Worm (Caenorhabditis elegans) whole organism, mixed stage, embryonic: ENCODE measurements around the gene F53F4.15.

Source experiments
- blmp-1 ChIP-seq: fragments of 150-350 bp; optimal IDR thresholded peaks from 2 replicates; lab custom pipeline; 2014; ENCODE audit warnings: missing biosample characterization, missing genetic modification characterization
- ceh-83 ChIP-seq: fragments of 200-800 bp; sonication (Bioruptor generic); optimal IDR thresholded peaks from 2 replicates; lab custom pipeline; 2018; ENCODE audit warnings: mild to moderate bottlenecking, missing genetic modification characterization, missing compliant biosample characterization
- drap-1 ChIP-seq: fragments of 200-800 bp; sonication (Bioruptor generic); optimal IDR thresholded peaks from 3 replicates; lab custom pipeline; 2018; ENCODE audit warnings: mild to moderate bottlenecking, missing genetic modification characterization, missing compliant biosample characterization
- elt-1 ChIP-seq: sonication (generic microtip); optimal IDR thresholded peaks from 2 replicates; lab custom pipeline; 2017; ENCODE audit warnings: missing genetic modification characterization, mild to moderate bottlenecking, missing compliant biosample characterization, antibody characterized with exemption, moderate library complexity, borderline replicate concordance; ENCODE audit not compliant: insufficient read depth
- elt-3 ChIP-seq: fragments of 150-350 bp; optimal IDR thresholded peaks from 2 replicates; lab custom pipeline; 2014; ENCODE audit warnings: missing biosample characterization, missing genetic modification characterization
- lsy-2 ChIP-seq: fragments of 150-350 bp; optimal IDR thresholded peaks from 2 replicates; lab custom pipeline; 2014; ENCODE audit warnings: missing biosample characterization, missing genetic modification characterization
- mab-5 ChIP-seq: fragments of 150-350 bp; optimal IDR thresholded peaks from 2 replicates; lab custom pipeline; 2014; ENCODE audit warnings: missing biosample characterization, missing genetic modification characterization
- snpc-4 ChIP-seq: fragments of 150-350 bp; optimal IDR thresholded peaks from 2 replicates; lab custom pipeline; 2014; ENCODE audit warnings: missing biosample characterization, missing genetic modification characterization
- unc-39 ChIP-seq: fragments of 150-350 bp; optimal IDR thresholded peaks from 2 replicates; lab custom pipeline; 2014; ENCODE audit warnings: missing biosample characterization, missing genetic modification characterization
- ztf-11 ChIP-seq: fragments of 150-350 bp; optimal IDR thresholded peaks from 2 replicates; lab custom pipeline; 2014; ENCODE audit warnings: missing biosample characterization, missing genetic modification characterization

DNA sequence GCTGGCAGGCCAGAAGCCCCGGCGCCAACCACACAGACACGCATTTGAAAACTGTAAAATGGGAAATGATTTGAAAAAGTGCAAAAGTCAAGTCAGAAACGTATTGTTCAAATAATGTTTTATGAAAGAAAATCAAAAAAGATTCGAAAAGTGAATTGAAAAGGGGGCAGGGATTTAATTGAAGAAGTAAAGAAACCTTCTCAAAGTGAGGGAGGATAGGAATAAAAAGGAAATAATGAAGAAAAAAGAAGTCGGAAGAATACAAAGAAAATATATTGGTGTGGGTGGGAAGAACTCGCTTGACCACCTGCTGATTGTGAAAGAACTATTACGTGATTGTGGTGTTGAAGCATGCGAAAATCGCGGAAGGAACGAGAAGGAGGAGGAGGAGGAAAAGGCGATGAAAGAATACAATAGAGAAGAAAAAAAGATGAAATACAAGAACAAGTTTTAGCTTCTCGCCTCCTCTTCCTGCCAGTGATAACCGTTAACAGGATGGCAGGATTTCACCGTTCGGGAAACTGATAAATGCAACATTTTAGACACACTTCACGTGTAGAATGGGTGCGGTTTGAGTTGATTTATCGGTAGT lies 14.0 kb upstream of the F53F4.15 start, which contains the start of gene fmo-4:
- TF ChIP-seq lsy-2 (tag; lab: Kevin White, UChicago) = no peak
- TF ChIP-seq elt-3 (tag; lab: Kevin White, UChicago) = no peak
- TF ChIP-seq snpc-4 = no peak
- no peak for TF ChIP-seq blmp-1
- TF ChIP-seq unc-39 (tag; lab: Kevin White, UChicago) = no peak
- no peak for TF ChIP-seq ztf-11 (tag; lab: Kevin White, UChicago)
- TF ChIP-seq drap-1 (GFP tag; lab: Kevin White, UChicago) = no peak
- no peak for TF ChIP-seq ceh-83 (GFP tag; lab: Kevin White, UChicago)
- TF ChIP-seq elt-1 = no peak
- no peak for TF ChIP-seq mab-5 (tag; lab: Kevin White, UChicago)
